Worm (Caenorhabditis elegans): ENCODE measurements around the gene lep-2.

DNA sequence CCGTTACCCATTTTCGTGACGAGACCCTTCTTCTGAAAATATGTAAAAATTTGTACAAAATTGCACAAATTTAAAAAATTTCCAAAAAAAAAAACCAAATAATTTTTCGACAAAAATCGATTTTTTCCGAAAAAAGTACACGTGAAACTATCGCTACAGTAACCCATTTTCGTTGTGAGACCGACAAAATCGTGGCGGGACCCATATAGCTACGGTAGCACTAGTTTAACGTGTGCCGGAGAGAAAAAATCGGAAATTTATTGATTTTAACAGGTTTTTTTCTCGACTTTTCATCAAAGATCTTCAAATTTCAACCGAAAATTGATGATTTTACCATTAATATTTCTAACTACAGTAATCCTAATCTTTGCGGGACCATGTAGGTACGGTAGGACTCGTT lies 31.9 kb upstream of the lep-2 start:
- TF ChIP-seq unc-130 (GFP tag; optimal IDR thresholded peaks at IDR 0.05), result no peak
- TF ChIP-seq unc-39 (tag; optimal IDR thresholded peaks at IDR 0.05), result no peak
- no peak for TF ChIP-seq T26A8.4 (GFP tag; IDR thresholded peaks at IDR 0.05)
- TF ChIP-seq nhr-28 (tag; optimal IDR thresholded peaks at IDR 0.05), result no peak
- no peak for TF ChIP-seq unc-62 (GFP tag; optimal IDR thresholded peaks at IDR 0.05 in 1 of 2)
- no peak for TF ChIP-seq unc-62 (tag; optimal IDR thresholded peaks at IDR 0.05)
- no peak for TF ChIP-seq nhr-237 (tag; optimal IDR thresholded peaks at IDR 0.05)
- no peak for TF ChIP-seq egl-27 (tag; optimal IDR thresholded peaks at IDR 0.05)
- TF ChIP-seq rbr-2 (tag; optimal IDR thresholded peaks at IDR 0.05), result no peak

Data from whole organism, L4 larva.